Worm (Caenorhabditis elegans): Measurements from ENCODE around the gene F36G9.3.
"Not testable (repeated sequence)": the region's sequence is repeated elsewhere in the genome, so short reads cannot be mapped to it uniquely, and the experiment has no call there.

DNA sequence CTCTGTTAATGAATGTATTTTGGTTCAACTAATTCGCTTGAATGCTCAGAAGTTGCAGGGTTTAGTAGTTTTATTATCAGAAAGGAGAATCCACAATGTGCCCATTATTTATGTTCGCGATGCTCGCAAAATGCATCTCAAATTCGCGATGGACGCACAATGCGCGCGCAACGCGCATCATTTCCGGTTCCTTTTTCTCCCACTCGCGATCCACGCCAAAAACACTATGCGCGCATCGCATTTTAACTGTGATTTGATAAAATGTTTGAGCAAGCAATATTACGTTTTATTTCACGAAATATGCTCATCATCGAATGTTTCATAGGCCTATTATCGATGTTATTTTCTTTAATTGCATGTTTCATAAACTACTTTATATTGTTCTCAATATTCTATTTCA is 27.3 kb upstream of the F36G9.3 start, which contains the start of gene srbc-77:
- TF ChIP-seq snpc-4 (GFP tag; optimal IDR thresholded peaks at IDR 0.05); snpc-4 (tag; optimal IDR thresholded peaks at IDR 0.05); F52B5.7 (tag; optimal IDR thresholded peaks at IDR 0.05); hmg-1.2 (GFP tag; IDR thresholded peaks at IDR 0.05); let-526 (GFP tag; IDR thresholded peaks at IDR 0.05); xnd-1 (tag; optimal IDR thresholded peaks at IDR 0.05): not testable (repeated sequence)
